Worm (Caenorhabditis elegans) whole organism, L1 larva: ENCODE measurements around the gene mob-2.

ENCODE experiments used
- ama-1 ChIP-seq: fragments of 150-350 bp; optimal IDR thresholded peaks from 2 replicates; lab custom pipeline; 2014
- ceh-90 ChIP-seq: sonication (generic microtip); optimal IDR thresholded peaks from 2 replicates; lab custom pipeline; 2016; ENCODE audit warnings: missing genetic modification characterization, missing compliant biosample characterization
- fkh-10 ChIP-seq: sonication (generic microtip); optimal IDR thresholded peaks from 2 replicates; lab custom pipeline; 2017; ENCODE audit warnings: missing biosample characterization, missing genetic modification reagents, missing genetic modification characterization
- lin-35 ChIP-seq, 2 experiments: fragments of 150-350 bp; optimal IDR thresholded peaks; 2 replicates each; lab custom pipeline; 2014; ENCODE audit warnings: missing biosample characterization in 2 of 2, missing genetic modification characterization in 2 of 2, missing genetic modification reagents in 2 of 2
- lin-39 ChIP-seq: fragments of 150-350 bp; optimal IDR thresholded peaks from 2 replicates; lab custom pipeline; 2014; ENCODE audit warnings: missing biosample characterization, missing genetic modification reagents, missing genetic modification characterization
- mdl-1 ChIP-seq, 2 experiments: fragments of 150-350 bp; optimal IDR thresholded peaks; 2 replicates each; lab custom pipeline; 2014 to 2017; ENCODE audit warnings: missing biosample characterization in 2 of 2, missing genetic modification characterization in 2 of 2, inconsistent platforms in 1 of 2
- nhr-76 ChIP-seq: sonication (generic microtip); optimal IDR thresholded peaks from 2 replicates; lab custom pipeline; 2017; ENCODE audit warnings: missing biosample characterization, missing genetic modification characterization
- nhr-77 ChIP-seq: fragments of 150-350 bp; optimal IDR thresholded peaks from 2 replicates; lab custom pipeline; 2014; ENCODE audit warnings: missing biosample characterization, missing genetic modification characterization
- nhr-90 ChIP-seq: sonication (generic microtip); optimal IDR thresholded peaks from 2 replicates; lab custom pipeline; 2016; ENCODE audit warnings: mild to moderate bottlenecking, missing genetic modification characterization, missing compliant biosample characterization; ENCODE audit not compliant: poor library complexity
- swsn-7 ChIP-seq: sonication (generic microtip); optimal IDR thresholded peaks from 2 replicates; lab custom pipeline; 2016; ENCODE audit warnings: missing genetic modification characterization, missing compliant biosample characterization
- tbx-2 ChIP-seq: sonication (generic microtip); optimal IDR thresholded peaks from 2 replicates; lab custom pipeline; 2016; ENCODE audit warnings: missing genetic modification characterization, missing compliant biosample characterization
- unc-130 ChIP-seq: fragments of 150-350 bp; optimal IDR thresholded peaks from 2 replicates; lab custom pipeline; 2017; ENCODE audit warnings: missing biosample characterization, missing genetic modification characterization, inconsistent platforms
- ztf-11 ChIP-seq, 2 experiments: sonication (generic microtip); optimal IDR thresholded peaks; 2 replicates each; lab custom pipeline; 2016 to 2017; ENCODE audit warnings: missing genetic modification characterization in 2 of 2, missing biosample characterization in 1 of 2, missing compliant biosample characterization in 1 of 2

DNA sequence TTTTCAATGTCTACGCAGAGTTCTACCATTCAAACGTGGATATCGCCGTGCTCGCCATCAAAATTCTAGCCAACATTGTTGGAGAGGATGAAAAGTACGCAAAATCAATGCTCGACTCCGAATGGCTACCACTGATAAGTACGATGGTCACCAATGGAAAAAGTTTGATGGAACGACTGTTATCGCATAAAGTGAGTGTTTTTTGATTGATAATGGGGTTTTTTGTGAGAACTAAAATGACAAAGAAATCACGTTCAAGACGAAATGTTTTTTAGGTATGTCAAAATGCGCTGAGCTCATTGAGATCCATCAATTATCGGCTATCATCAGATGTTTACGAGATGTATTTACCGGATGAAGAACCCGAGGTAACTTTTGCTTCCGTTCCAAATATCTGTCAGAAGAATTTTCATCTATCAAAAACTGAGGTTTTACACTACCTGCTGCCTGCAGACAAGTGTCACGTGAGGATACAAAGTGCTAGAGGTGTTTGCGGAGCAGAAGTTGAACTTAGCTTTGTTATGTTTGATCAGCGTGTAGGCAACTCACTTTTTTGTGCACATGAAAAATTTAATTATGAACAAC lies 63.6 kb downstream of the mob-2 start:
- no peak for TF ChIP-seq lin-39 (tag; lab: Kevin White, UChicago)
- TF ChIP-seq mdl-1 (tag; optimal IDR thresholded peaks at IDR 0.05; lab: Kevin White, UChicago): peak in 1 of 2 experiments; percentile 49
- TF ChIP-seq nhr-77 (tag; lab: Kevin White, UChicago): no peak
- no peak for TF ChIP-seq nhr-90 (tag; lab: Kevin White, UChicago)
- no peak for TF ChIP-seq unc-130
- no peak for TF ChIP-seq lin-35 (GFP tag; optimal IDR thresholded peaks at IDR 0.05; lab: Kevin White, UChicago)
- no peak for TF ChIP-seq tbx-2 (tag; lab: Kevin White, UChicago)
- no peak for TF ChIP-seq ztf-11 (tag; optimal IDR thresholded peaks at IDR 0.05; lab: Kevin White, UChicago)
- TF ChIP-seq nhr-76: no peak
- no peak for TF ChIP-seq ama-1
- TF ChIP-seq fkh-10: no peak
- TF ChIP-seq ceh-90: no peak
- no peak for TF ChIP-seq swsn-7 (tag; lab: Kevin White, UChicago)
